Fruit fly (Drosophila melanogaster) whole organism, wandering third instar larva: ENCODE results near the gene CG42335.
"Not testable (repeated sequence)": the region's sequence is repeated elsewhere in the genome, so short reads cannot be mapped to it uniquely, and the experiment has no call there.

Experiments
- Abd-B ChIP-seq: fragments of >200 bp; optimal IDR thresholded peaks from 2 replicates; lab custom pipeline; 2017; ENCODE audit warnings: missing biosample characterization, missing genetic modification characterization
- CrebA ChIP-seq: fragments of 200-800 bp; sonication (Bioruptor generic); optimal IDR thresholded peaks from 2 replicates; lab custom pipeline; 2016; ENCODE audit warnings: missing biosample characterization, mild to moderate bottlenecking, missing genetic modification characterization, borderline replicate concordance
- Dfd ChIP-seq: fragments of >200 bp; optimal IDR thresholded peaks from 2 replicates; lab custom pipeline; 2017; ENCODE audit warnings: missing biosample characterization, missing genetic modification characterization
- Dif ChIP-seq: fragments of 200-275, 200-300 bp; sonication (Bioruptor generic); optimal IDR thresholded peaks from 2 replicates; lab custom pipeline; 2018; ENCODE audit warnings: missing biosample characterization, missing genetic modification characterization; ENCODE audit not compliant: partially characterized antibody
- GATAd ChIP-seq: sonication (Bioruptor generic); optimal IDR thresholded peaks from 2 replicates; lab custom pipeline; 2016; ENCODE audit warnings: missing biosample characterization, missing genetic modification characterization
- Hnf4 ChIP-seq: fragments of 200-800 bp; sonication (Bioruptor generic); optimal IDR thresholded peaks from 2 replicates; lab custom pipeline; 2016; ENCODE audit warnings: missing biosample characterization, mild to moderate bottlenecking, missing genetic modification characterization
- Hr78 ChIP-seq: fragments of >200 bp; optimal IDR thresholded peaks from 2 replicates; lab custom pipeline; 2017; ENCODE audit warnings: missing biosample characterization, missing genetic modification characterization
- Jra ChIP-seq: sonication (Bioruptor generic); optimal IDR thresholded peaks from 2 replicates; lab custom pipeline; 2016; ENCODE audit warnings: missing biosample characterization, missing genetic modification characterization
- Mio ChIP-seq: sonication (Bioruptor generic); optimal IDR thresholded peaks from 2 replicates; lab custom pipeline; 2016; ENCODE audit warnings: missing biosample characterization, missing genetic modification characterization
- N ChIP-seq: fragments of >200 bp; optimal IDR thresholded peaks from 2 replicates; lab custom pipeline; 2018; ENCODE audit warnings: missing biosample characterization, missing external identifiers, missing genetic modification characterization
- OdsH ChIP-seq: fragments of 200-800 bp; sonication (Bioruptor generic); optimal IDR thresholded peaks from 2 replicates; lab custom pipeline; 2016; ENCODE audit warnings: missing biosample characterization, mild to moderate bottlenecking, missing genetic modification characterization
- Rel ChIP-seq, 2 experiments: fragments of 200-800 bp; sonication (Bioruptor generic) in 1 of 2; optimal IDR thresholded peaks; 2 replicates in 1 of 2; 3 replicates in 1 of 2; lab custom pipeline; 2016 to 2019; ENCODE audit warnings: mild to moderate bottlenecking in 2 of 2, missing biosample characterization in 2 of 2, missing genetic modification characterization in 2 of 2, moderate library complexity in 1 of 2
- Sp1 ChIP-seq: fragments of 200-800 bp; sonication (Bioruptor generic); optimal IDR thresholded peaks from 3 replicates; lab custom pipeline; 2019; ENCODE audit warnings: missing biosample characterization, mild to moderate bottlenecking, missing genetic modification characterization, moderate library complexity
- br ChIP-seq: fragments of 200-800 bp; sonication (Bioruptor generic); optimal IDR thresholded peaks from 2 replicates; lab custom pipeline; 2016; ENCODE audit warnings: missing biosample characterization, missing genetic modification characterization
- dl ChIP-seq, 2 experiments: fragments of 175-275, 200-275 bp in 1 of 2; fragments of 200-275 bp in 1 of 2; sonication (Bioruptor generic); optimal IDR thresholded peaks; lab custom pipeline; 2018; ENCODE audit warnings: mild to moderate bottlenecking in 2 of 2, missing biosample characterization in 2 of 2, missing genetic modification characterization in 2 of 2, moderate library complexity in 2 of 2; ENCODE audit not compliant: partially characterized antibody in 2 of 2, insufficient read depth in 1 of 2
- dmrt93B ChIP-seq: fragments of 200-800 bp; sonication (Bioruptor generic); optimal IDR thresholded peaks from 2 replicates; lab custom pipeline; 2018; ENCODE audit warnings: missing biosample characterization, mild to moderate bottlenecking, missing genetic modification characterization
- dsf ChIP-seq: sonication (Bioruptor generic); optimal IDR thresholded peaks from 2 replicates; lab custom pipeline; 2016; ENCODE audit warnings: missing biosample characterization, missing genetic modification characterization, borderline replicate concordance
- ey ChIP-seq: fragments of 200-800 bp; sonication (Bioruptor generic); optimal IDR thresholded peaks from 2 replicates; lab custom pipeline; 2016; ENCODE audit warnings: missing biosample characterization, missing genetic modification characterization
- foxo ChIP-seq, 2 experiments: fragments of 200-800 bp; sonication (Bioruptor generic); optimal IDR thresholded peaks; 2 replicates in 1 of 2; 3 replicates in 1 of 2; lab custom pipeline; 2016 to 2017; ENCODE audit warnings: missing biosample characterization in 2 of 2, missing genetic modification characterization in 2 of 2
- fru ChIP-seq: fragments of 200-800 bp; sonication (Bioruptor generic); optimal IDR thresholded peaks from 3 replicates; lab custom pipeline; 2016; ENCODE audit warnings: missing biosample characterization, mild to moderate bottlenecking, missing genetic modification characterization
- h ChIP-seq: fragments of 200-800 bp; sonication (Bioruptor generic); optimal IDR thresholded peaks from 3 replicates; lab custom pipeline; 2016; ENCODE audit warnings: missing biosample characterization, mild to moderate bottlenecking, missing genetic modification characterization
- pan ChIP-seq: fragments of >200 bp; optimal IDR thresholded peaks from 2 replicates; lab custom pipeline; 2017
- psq ChIP-seq: fragments of 200-800 bp; sonication (Bioruptor generic); optimal IDR thresholded peaks from 3 replicates; lab custom pipeline; 2017; ENCODE audit warnings: missing biosample characterization, mild to moderate bottlenecking, missing genetic modification characterization, moderate library complexity
- sage ChIP-seq: fragments of 200-800 bp; sonication (Bioruptor generic); optimal IDR thresholded peaks from 2 replicates; lab custom pipeline; 2016; ENCODE audit warnings: missing biosample characterization, mild to moderate bottlenecking, missing genetic modification characterization
- tai ChIP-seq: sonication (Bioruptor generic); optimal IDR thresholded peaks from 2 replicates; lab custom pipeline; 2016; ENCODE audit warnings: missing biosample characterization, missing genetic modification characterization

CG42335 gene

dm6 chr3R:21732901-21733300 lies 25.7 kb upstream of the CG42335 start (continued):
- TF ChIP-seq Rel (GFP tag; optimal IDR thresholded peaks at IDR 0.05; lab: Kevin White, UChicago) = no peak
- TF ChIP-seq Rel (tag; optimal IDR thresholded peaks at IDR 0.05; lab: Kevin White, UChicago) = no peak
- TF ChIP-seq N (GFP tag; lab: Kevin White, UChicago) = no peak

DNA sequence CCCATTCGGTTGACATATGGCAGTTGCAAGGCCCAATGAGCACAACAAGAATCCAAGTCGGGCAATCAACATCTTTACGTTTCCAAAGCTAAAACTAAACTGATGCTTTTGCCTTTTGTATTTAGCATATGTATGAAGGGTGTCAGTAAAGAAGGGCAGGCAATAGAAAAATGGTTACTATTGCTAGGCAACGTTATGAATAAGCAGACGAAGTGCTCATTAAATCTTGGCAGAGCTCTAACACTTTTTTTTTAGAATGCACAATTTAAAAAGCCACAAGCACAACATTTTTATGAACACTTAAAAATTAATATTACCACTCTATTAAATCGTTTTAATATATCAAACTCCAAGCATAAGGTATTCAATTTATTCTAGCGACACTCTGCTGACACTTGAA lies 22.4 kb upstream of the CG42335 start, which contains the start of gene Sfp93F:
TSS of gene Sfp93F (minus strand) at position 101 of the 400 bp plus-strand sequence.
- not testable (repeated sequence) for TF ChIP-seq Abd-B (GFP tag; lab: Kevin White, UChicago); h; Hr78

- TF ChIP-seq Hnf4 (GFP tag; lab: Kevin White, UChicago) = no peak
- no peak for TF ChIP-seq Mio (GFP tag; lab: Kevin White, UChicago)
- no peak for TF ChIP-seq psq
- no peak for TF ChIP-seq Dif (GFP tag; lab: Kevin White, UChicago)
- no peak for TF ChIP-seq dl (GFP tag; optimal IDR thresholded peaks at IDR 0.05; lab: Kevin White, UChicago; ENCODE audit: insufficient read depth in 1 of 2, partially characterized antibody in 2 of 2)
Observed at dm6 chr3R:21736749-21737148, 21.8 kb upstream of the CG42335 start, which contains the start of gene CG42869. Gene CG42869 (minus strand): TSS chr3R:21736849.

dm6 chr3R:21737264-21737663 lies 21.3 kb upstream of the CG42335 start, which contains the start of gene CG42870:
Gene CG42870 (minus strand): TSS chr3R:21737364.
- no peak for TF ChIP-seq Abd-B (GFP tag; lab: Kevin White, UChicago)
- no peak for TF ChIP-seq GATAd (GFP tag; lab: Kevin White, UChicago)
- TF ChIP-seq Dif (GFP tag; lab: Kevin White, UChicago) = no peak
- TF ChIP-seq psq = no peak
- no peak for TF ChIP-seq dsf (GFP tag; lab: Kevin White, UChicago)
- no peak for TF ChIP-seq fru (GFP tag; lab: Kevin White, UChicago)
- no peak for TF ChIP-seq br (GFP tag; lab: Kevin White, UChicago)
- no peak for TF ChIP-seq OdsH

DNA sequence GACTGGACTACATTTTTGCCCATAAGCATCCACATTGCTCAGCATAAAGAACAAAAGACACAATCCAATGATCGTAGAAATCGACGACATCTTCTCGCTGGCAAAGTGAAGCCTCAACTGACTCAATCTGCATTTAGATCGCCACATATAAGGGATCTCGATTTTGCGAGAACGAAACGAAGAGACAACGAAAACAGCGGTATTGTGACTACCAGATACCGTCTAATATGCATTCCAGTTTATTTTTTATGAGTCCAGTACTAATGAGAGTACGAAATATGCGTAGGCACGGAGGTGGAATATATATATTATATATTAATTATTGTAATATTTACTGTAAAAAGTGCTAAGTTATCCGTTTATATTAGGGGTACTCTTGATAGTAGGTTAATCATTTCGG lies 19.6 kb upstream of the CG42335 start, which contains the start of gene CG34034:
TSS of gene CG34034 (minus strand) at position 101 of the 400 bp plus-strand sequence.
- TF ChIP-seq OdsH (no peak), Mio (GFP tag; lab: Kevin White, UChicago) (no peak), sage (GFP tag; lab: Kevin White, UChicago) (no peak), dmrt93B (no peak), dsf (GFP tag; lab: Kevin White, UChicago) (no peak), h (no peak), GATAd (GFP tag; lab: Kevin White, UChicago) (no peak), Rel (GFP tag; optimal IDR thresholded peaks at IDR 0.05; lab: Kevin White, UChicago) (no peak), Rel (tag; optimal IDR thresholded peaks at IDR 0.05; lab: Kevin White, UChicago) (no peak), foxo (GFP tag; optimal IDR thresholded peaks at IDR 0.05; lab: Kevin White, UChicago) (no peak), ey (GFP tag; lab: Kevin White, UChicago) (no peak), Sp1 (no peak), tai (no peak), N (GFP tag; lab: Kevin White, UChicago) (no peak), Dfd (no peak)
- TF ChIP-seq, all 38 proteins: peak for 0

dm6 chr3R:21739750-21740319 lies 18.7 kb upstream of the CG42335 start, which contains the start of gene CG5849:
Gene CG5849 (plus strand): TSS chr3R:21740105.
- TF ChIP-seq Jra = no peak
- TF ChIP-seq fru (GFP tag; lab: Kevin White, UChicago) = no peak
- no peak for TF ChIP-seq pan (lab: Kevin White, UChicago)
- no peak for TF ChIP-seq Rel (GFP tag; optimal IDR thresholded peaks at IDR 0.05; lab: Kevin White, UChicago)
- peak; percentile 42 for TF ChIP-seq Rel (tag; optimal IDR thresholded peaks at IDR 0.05; lab: Kevin White, UChicago)
- TF ChIP-seq Sp1 = no peak
- TF ChIP-seq sage (GFP tag; lab: Kevin White, UChicago) = no peak
- TF ChIP-seq, all 38 proteins: peak for 1

- TF ChIP-seq CrebA (GFP tag; lab: Kevin White, UChicago) = peak; percentile 9
- TF ChIP-seq Rel (GFP tag; optimal IDR thresholded peaks at IDR 0.05; lab: Kevin White, UChicago) = no peak
- peak; percentile 95 for TF ChIP-seq Rel (tag; optimal IDR thresholded peaks at IDR 0.05; lab: Kevin White, UChicago)
- no peak for TF ChIP-seq sage (GFP tag; lab: Kevin White, UChicago)
- peak; percentile 60 for TF ChIP-seq Jra
Observed at dm6 chr3R:21740766-21741350, 17.7 kb upstream of the CG42335 start.
